Fruit fly (Drosophila melanogaster): ENCODE results near the gene CG6865.

- TF ChIP-seq CG8478 (optimal IDR thresholded peaks at IDR 0.05) (no peak), CTCF (optimal IDR thresholded peaks at IDR 0.05) (no peak)
Measured at dm6 chr3L:18890283-18891175, 27.1 kb downstream of the CG6865 start, which contains the start of gene CG3961.
